Worm (Caenorhabditis elegans): ENCODE results near the gene F33D4.6.

ce11 chrIV:7717916-7718315 lies at the start of gene F33D4.6:
- no peak for TF ChIP-seq ama-1 (optimal IDR thresholded peaks at IDR 0.05)
- TF ChIP-seq ceh-36 (tag; optimal IDR thresholded peaks at IDR 0.05), result no peak
- no peak for TF ChIP-seq flt-1 (GFP tag; IDR thresholded peaks at IDR 0.05)
- no peak for TF ChIP-seq F13C5.2 (tag; optimal IDR thresholded peaks at IDR 0.05)
- no peak for TF ChIP-seq tbx-37 (GFP tag; conservative IDR thresholded peaks at IDR 0.05)
- no peak for TF ChIP-seq ceh-13 (GFP tag; optimal IDR thresholded peaks at IDR 0.05)
- no peak for TF ChIP-seq scrt-1 (GFP tag; IDR thresholded peaks at IDR 0.05)
- TF ChIP-seq tbx-11 (GFP tag; IDR thresholded peaks at IDR 0.05), result no peak
- no peak for TF ChIP-seq B0310.2 (tag; optimal IDR thresholded peaks at IDR 0.05)
- no peak for TF ChIP-seq hmbx-1 (tag; optimal IDR thresholded peaks at IDR 0.05)
- no peak for TF ChIP-seq sea-1 (GFP tag; conservative IDR thresholded peaks at IDR 0.05)
- TF ChIP-seq hmg-4 (GFP tag; optimal IDR thresholded peaks at IDR 0.05), result no peak
- TF ChIP-seq ets-7 (tag; optimal IDR thresholded peaks at IDR 0.05), result no peak
- no peak for TF ChIP-seq aly-1 (tag; optimal IDR thresholded peaks at IDR 0.05)
